ENCODE assay signal across 4 fruit fly cellular contexts in genomic region chr3L:9432810-9433587, dm6.
A peak's percentile ranks its signal among the peaks of the same experiment; 100 is the strongest.
TF ChIP-seq lines count a peak whose summit lies in the region.

No protein-coding gene starts in this region.

- TF ChIP-seq CTCF in whole organism, embryonic (GFP tag; optimal IDR thresholded peaks at IDR 0.05; lab: Kevin White, UChicago), result no peak

TF ChIP-seq in whole organism, adult, 20 proteins besides CTCF, POLR2A, EP300 and RAD21:
- no peak for TF ChIP-seq CG7101 (tag; optimal IDR thresholded peaks at IDR 0.05; lab: Kevin White, UChicago)
- peak; percentile 25 for TF ChIP-seq cic (GFP tag; optimal IDR thresholded peaks at IDR 0.05; lab: Kevin White, UChicago)
- no peak for TF ChIP-seq bab1 (GFP tag; optimal IDR thresholded peaks at IDR 0.05; lab: Kevin White, UChicago)
- TF ChIP-seq Crg-1 (GFP tag; optimal IDR thresholded peaks at IDR 0.05; lab: Kevin White, UChicago), result peak; percentile 11
- TF ChIP-seq ovo (GFP tag; optimal IDR thresholded peaks at IDR 0.05; lab: Kevin White, UChicago), result no peak
- TF ChIP-seq Hr96 (GFP tag; optimal IDR thresholded peaks at IDR 0.05; lab: Kevin White, UChicago), result no peak
- no peak for TF ChIP-seq Mnt (GFP tag; optimal IDR thresholded peaks at IDR 0.05; lab: Kevin White, UChicago)
TF ChIP-seq in whole organism, adult: peak in this region for 2.

TF ChIP-seq in whole organism, embryonic, 481 proteins besides CTCF, POLR2A, EP300 and RAD21 (continues in another document):
- TF ChIP-seq peb (GFP tag; IDR thresholded peaks at IDR 0.05; lab: Robert Waterston, UW) (no peak), stwl (tag; optimal IDR thresholded peaks at IDR 0.05; lab: Kevin White, UChicago) (no peak), CG3407 (GFP tag; optimal IDR thresholded peaks at IDR 0.05; lab: Kevin White, UChicago) (no peak), CG11504 (tag; optimal IDR thresholded peaks at IDR 0.05; lab: Kevin White, UChicago) (no peak), CG12769 (tag; optimal IDR thresholded peaks at IDR 0.05; lab: Kevin White, UChicago) (peak; percentile 98), B-H1 (GFP tag; IDR thresholded peaks at IDR 0.05; lab: Robert Waterston, UW) (no peak), exex (tag; optimal IDR thresholded peaks at IDR 0.05; lab: Kevin White, UChicago) (peak; percentile 40), MTF-1 (GFP tag; optimal IDR thresholded peaks at IDR 0.05; lab: Kevin White, UChicago; ENCODE audit: borderline replicate concordance) (no peak), tx (GFP tag; optimal IDR thresholded peaks at IDR 0.05; lab: Kevin White, UChicago) (no peak), Sin3A (optimal IDR thresholded peaks at IDR 0.05; lab: Kevin White, UChicago) (no peak), Dfd (GFP tag; optimal IDR thresholded peaks at IDR 0.05; lab: Kevin White, UChicago) (no peak), sd (tag; optimal IDR thresholded peaks at IDR 0.05; lab: Kevin White, UChicago) (peak; percentile 82), Oli (tag; optimal IDR thresholded peaks at IDR 0.05; lab: Kevin White, UChicago) (no peak), CG16815 (GFP tag; optimal IDR thresholded peaks at IDR 0.05; lab: Kevin White, UChicago) (no peak), run (tag; optimal IDR thresholded peaks at IDR 0.05; lab: Kevin White, UChicago) (no peak), CG13424 (tag; optimal IDR thresholded peaks at IDR 0.05; lab: Kevin White, UChicago) (no peak), CG7357 (GFP tag; IDR thresholded peaks at IDR 0.05; lab: Robert Waterston, UW) (no peak), kni (GFP tag; optimal IDR thresholded peaks at IDR 0.05; lab: Kevin White, UChicago) (no peak), Sox100B (GFP tag; optimal IDR thresholded peaks at IDR 0.05; lab: Kevin White, UChicago) (no peak), CG3281 (GFP tag; optimal IDR thresholded peaks at IDR 0.05; lab: Kevin White, UChicago) (no peak), Nf-YA (GFP tag; IDR thresholded peaks at IDR 0.05; lab: Robert Waterston, UW) (no peak), Med (GFP tag; lab: Kevin White, UChicago) (peak; percentile 71), CG14860 (GFP tag; IDR thresholded peaks at IDR 0.05; lab: Robert Waterston, UW; ENCODE audit: partially characterized antibody) (no peak), CG4282 (GFP tag; optimal IDR thresholded peaks at IDR 0.05; lab: Kevin White, UChicago) (no peak), ci (GFP tag; IDR thresholded peaks at IDR 0.05; lab: Robert Waterston, UW) (0 out of 3 replicates have a peak, but pooled peaks have one; percentile 33), sob (GFP tag; IDR thresholded peaks at IDR 0.05; lab: Robert Waterston, UW) (no peak), CG8765 (GFP tag; IDR thresholded peaks at IDR 0.05; lab: Robert Waterston, UW) (no peak), CG9797 (GFP tag; optimal IDR thresholded peaks at IDR 0.05; lab: Kevin White, UChicago) (no peak), Drgx (GFP tag; IDR thresholded peaks at IDR 0.05; lab: Robert Waterston, UW) (no peak), CG10431 (GFP tag; optimal IDR thresholded peaks at IDR 0.05; lab: Kevin White, UChicago) (no peak)

TF ChIP-seq in whole organism, prepupa, 60 proteins besides CTCF, POLR2A, EP300 and RAD21:
- TF ChIP-seq dsx (GFP tag; optimal IDR thresholded peaks at IDR 0.05; lab: Kevin White, UChicago; ENCODE audit: poor library complexity, severe bottlenecking) (peak; percentile 72), topi (GFP tag; optimal IDR thresholded peaks at IDR 0.05; lab: Kevin White, UChicago) (no peak)

TF ChIP-seq in whole organism, pupa, 21 proteins besides CTCF, POLR2A, EP300 and RAD21:
- TF ChIP-seq CG10348 (GFP tag; IDR thresholded peaks at IDR 0.05; lab: Robert Waterston, UW), result no peak
- TF ChIP-seq Pif1B (GFP tag; optimal IDR thresholded peaks at IDR 0.05; lab: Kevin White, UChicago), result no peak
- 0 out of 2 replicates have a peak, but pooled peaks have one; percentile 37 for TF ChIP-seq CG32121 (GFP tag; IDR thresholded peaks at IDR 0.05; lab: Robert Waterston, UW)
- no peak for TF ChIP-seq Ets98B (GFP tag; IDR thresholded peaks at IDR 0.05; lab: Robert Waterston, UW)
- peak; percentile 11 for TF ChIP-seq CG13204 (GFP tag; optimal IDR thresholded peaks at IDR 0.05; lab: Kevin White, UChicago)
- TF ChIP-seq Snoo (tag; optimal IDR thresholded peaks at IDR 0.05; lab: Kevin White, UChicago), result no peak
- no peak for TF ChIP-seq fd96Ca (GFP tag; IDR thresholded peaks at IDR 0.05; lab: Robert Waterston, UW)
- no peak for TF ChIP-seq CG15710 (tag; optimal IDR thresholded peaks at IDR 0.05; lab: Kevin White, UChicago)
- TF ChIP-seq CG8301 (tag; optimal IDR thresholded peaks at IDR 0.05; lab: Kevin White, UChicago), result no peak
- TF ChIP-seq CG4496 (GFP tag; IDR thresholded peaks at IDR 0.05; lab: Robert Waterston, UW), result no peak
- no peak for TF ChIP-seq Pif1A (GFP tag; optimal IDR thresholded peaks at IDR 0.05; lab: Kevin White, UChicago)
- TF ChIP-seq CG12605 (GFP tag; IDR thresholded peaks at IDR 0.05; lab: Robert Waterston, UW), result no peak
- no peak for TF ChIP-seq gl (tag; optimal IDR thresholded peaks at IDR 0.05; lab: Kevin White, UChicago)
